Worm (Caenorhabditis elegans) whole organism, young adult: ENCODE results near the gene C04H5.7.

ENCODE experiments used
- D2030.7 ChIP-seq: fragments of 200-800 bp; sonication (Bioruptor generic); IDR thresholded peaks from 2 replicates; pipeline ENCODE4 v1.3.6; 2022; ENCODE audit warnings: missing genetic modification reagents, missing genetic modification characterization, missing compliant biosample characterization
- F22D6.2 ChIP-seq: sonication (generic microtip); optimal IDR thresholded peaks from 2 replicates; lab custom pipeline; 2016; ENCODE audit warnings: mild to moderate bottlenecking, missing genetic modification characterization, missing compliant biosample characterization
- F23B12.7 ChIP-seq: sonication (generic microtip); optimal IDR thresholded peaks from 2 replicates; lab custom pipeline; 2017; ENCODE audit warnings: missing genetic modification characterization, mild to moderate bottlenecking, missing compliant biosample characterization, antibody characterized with exemption, moderate library complexity; ENCODE audit not compliant: insufficient read depth
- F33H1.4 ChIP-seq: fragments of 200-800 bp; sonication (Bioruptor generic); IDR thresholded peaks from 2 replicates; pipeline ENCODE4 v1.3.6; 2022; ENCODE audit warnings: missing genetic modification reagents, missing genetic modification characterization, missing compliant biosample characterization
- F49E8.2 ChIP-seq: sonication (generic microtip); optimal IDR thresholded peaks from 3 replicates; lab custom pipeline; 2017; ENCODE audit warnings: missing genetic modification characterization, mild to moderate bottlenecking, missing compliant biosample characterization, antibody characterized with exemption, moderate library complexity; ENCODE audit not compliant: insufficient read depth
- F52B5.7 ChIP-seq: sonication (generic microtip); optimal IDR thresholded peaks from 2 replicates; lab custom pipeline; 2016; ENCODE audit warnings: mild to moderate bottlenecking, missing genetic modification characterization, missing compliant biosample characterization
- F57A8.1 ChIP-seq: fragments of 200-800 bp; sonication (Bioruptor generic); optimal IDR thresholded peaks from 2 replicates; lab custom pipeline; 2018; ENCODE audit warnings: mild to moderate bottlenecking, missing genetic modification characterization, moderate library complexity, missing compliant biosample characterization
- Y53F4B.3 ChIP-seq: fragments of 200-800 bp; sonication (Bioruptor generic); IDR thresholded peaks from 2 replicates; pipeline ENCODE4 v1.3.6; 2022; ENCODE audit warnings: missing genetic modification reagents, missing genetic modification characterization, missing compliant biosample characterization
- Y79H2A.3 ChIP-seq: fragments of 200-800 bp; sonication (Bioruptor generic); conservative IDR thresholded peaks from 2 replicates; pipeline ENCODE4 v1.3.6; 2022; ENCODE audit warnings: missing genetic modification reagents, missing genetic modification characterization, missing compliant biosample characterization
- attf-3 ChIP-seq: fragments of 200-800 bp; sonication (Bioruptor generic); conservative IDR thresholded peaks from 2 replicates; pipeline ENCODE4 v1.3.6; 2022; ENCODE audit warnings: missing genetic modification reagents, missing genetic modification characterization, missing compliant biosample characterization
- cebp-1 ChIP-seq, 2 experiments: fragments of 200-800 bp in 1 of 2; sonication (Bioruptor generic) in 1 of 2; sonication (generic microtip) in 1 of 2; IDR thresholded peaks in 1 of 2; optimal IDR thresholded peaks in 1 of 2; 2 replicates each; pipeline versions ENCODE4 v1.3.6 to Lab custom; 2017 to 2022; ENCODE audit warnings: missing compliant biosample characterization in 2 of 2, missing genetic modification characterization in 2 of 2, mild to moderate bottlenecking in 1 of 2, missing genetic modification reagents in 1 of 2, moderate library complexity in 1 of 2
- ceh-91 ChIP-seq: fragments of 200-800 bp; sonication (Bioruptor generic); IDR thresholded peaks from 2 replicates; pipeline ENCODE4 v1.3.6; 2022; ENCODE audit warnings: missing genetic modification reagents, missing genetic modification characterization, missing compliant biosample characterization
- dox-1 ChIP-seq: fragments of 200-800 bp; sonication (Bioruptor generic); IDR thresholded peaks from 2 replicates; pipeline ENCODE4 v1.3.6; 2022; ENCODE audit warnings: missing genetic modification reagents, missing genetic modification characterization, missing compliant biosample characterization
- efl-1 ChIP-seq: fragments of 150-350 bp; optimal IDR thresholded peaks from 2 replicates; lab custom pipeline; 2014; ENCODE audit warnings: missing biosample characterization, missing genetic modification reagents, missing genetic modification characterization
- ets-4 ChIP-seq: fragments of 200-800 bp; sonication (Bioruptor generic); optimal IDR thresholded peaks from 2 replicates; lab custom pipeline; 2018; ENCODE audit warnings: mild to moderate bottlenecking, missing genetic modification characterization, missing compliant biosample characterization
- him-1 ChIP-seq: sonication (generic microtip); optimal IDR thresholded peaks from 2 replicates; lab custom pipeline; 2016; ENCODE audit warnings: missing genotype, missing genetic modification reagents, missing genetic modification characterization, missing compliant biosample characterization
- hlh-12 ChIP-seq: sonication (generic microtip); optimal IDR thresholded peaks from 2 replicates; lab custom pipeline; 2016; ENCODE audit warnings: missing genetic modification characterization, missing compliant biosample characterization
- hmg-1.2 ChIP-seq: fragments of 200-800 bp; sonication (Bioruptor generic); IDR thresholded peaks from 2 replicates; pipeline ENCODE4 v1.3.6; 2022; ENCODE audit warnings: missing genetic modification reagents, missing genetic modification characterization, missing compliant biosample characterization
- hmg-20 ChIP-seq: fragments of 200-800 bp; sonication (Bioruptor generic); IDR thresholded peaks from 2 replicates; pipeline ENCODE4 v1.3.6; 2022; ENCODE audit warnings: missing genetic modification reagents, missing genetic modification characterization, missing compliant biosample characterization
- hsf-1 ChIP-seq: fragments of 200-800 bp; sonication (Bioruptor generic); IDR thresholded peaks from 2 replicates; pipeline ENCODE4 v1.3.6; 2022; ENCODE audit warnings: missing genetic modification reagents, missing genetic modification characterization, missing compliant biosample characterization
- mel-28 ChIP-seq: sonication (generic microtip); optimal IDR thresholded peaks from 2 replicates; lab custom pipeline; 2016; ENCODE audit warnings: borderline replicate concordance, mild to moderate bottlenecking, missing genetic modification characterization, missing compliant biosample characterization
- mes-4 ChIP-seq: sonication (generic microtip); optimal IDR thresholded peaks from 2 replicates; lab custom pipeline; 2016; ENCODE audit warnings: missing genotype, missing genetic modification characterization, missing compliant biosample characterization
- nhr-27 ChIP-seq: fragments of 200-800 bp; sonication (Bioruptor generic); optimal IDR thresholded peaks from 2 replicates; lab custom pipeline; 2018; ENCODE audit warnings: mild to moderate bottlenecking, missing genetic modification characterization, moderate library complexity, missing compliant biosample characterization
- nhr-80 ChIP-seq: sonication (generic microtip); optimal IDR thresholded peaks from 2 replicates; lab custom pipeline; 2016; ENCODE audit warnings: missing genetic modification characterization, missing compliant biosample characterization
- nhr-90 ChIP-seq: sonication (generic microtip); optimal IDR thresholded peaks from 2 replicates; lab custom pipeline; 2016; ENCODE audit warnings: missing genotype, mild to moderate bottlenecking, missing genetic modification characterization, missing compliant biosample characterization
- pha-4 ChIP-seq: fragments of 150-350 bp; sonication (generic microtip); optimal IDR thresholded peaks from 2 replicates; lab custom pipeline; 2014; ENCODE audit warnings: missing biosample characterization, missing genetic modification reagents, missing genetic modification characterization
- rec-8 ChIP-seq, 2 experiments: sonication (generic microtip); optimal IDR thresholded peaks; 2 replicates each; lab custom pipeline; 2016; ENCODE audit warnings: mild to moderate bottlenecking in 2 of 2, missing genetic modification characterization in 2 of 2, missing genetic modification reagents in 2 of 2, missing genotype in 2 of 2, missing biosample characterization in 1 of 2, missing compliant biosample characterization in 1 of 2, moderate library complexity in 1 of 2
- snpc-1.3 ChIP-seq: sonication (generic microtip); optimal IDR thresholded peaks from 2 replicates; lab custom pipeline; 2017; ENCODE audit warnings: missing genetic modification characterization, mild to moderate bottlenecking, missing compliant biosample characterization, antibody characterized with exemption, moderate library complexity, missing genotype, missing genetic modification reagents; ENCODE audit not compliant: insufficient read depth
- tlf-1 ChIP-seq: fragments of 200-800 bp; sonication (Bioruptor generic); optimal IDR thresholded peaks from 2 replicates; lab custom pipeline; 2018; ENCODE audit warnings: mild to moderate bottlenecking, missing genetic modification characterization, missing compliant biosample characterization
- unc-62 ChIP-seq: fragments of 150-350 bp; optimal IDR thresholded peaks from 2 replicates; lab custom pipeline; 2014; ENCODE audit warnings: missing biosample characterization, missing genetic modification reagents, missing genetic modification characterization
- ztf-22 ChIP-seq: fragments of 200-800 bp; sonication (Bioruptor generic); optimal IDR thresholded peaks from 2 replicates; lab custom pipeline; 2018; ENCODE audit warnings: mild to moderate bottlenecking, missing genetic modification characterization, moderate library complexity, missing compliant biosample characterization
- ztf-28 ChIP-seq: fragments of 200-800 bp; sonication (Bioruptor generic); IDR thresholded peaks from 2 replicates; pipeline ENCODE4 v1.3.6; 2022; ENCODE audit warnings: missing genetic modification reagents, missing genetic modification characterization, missing compliant biosample characterization

Gene C04H5.7

DNA sequence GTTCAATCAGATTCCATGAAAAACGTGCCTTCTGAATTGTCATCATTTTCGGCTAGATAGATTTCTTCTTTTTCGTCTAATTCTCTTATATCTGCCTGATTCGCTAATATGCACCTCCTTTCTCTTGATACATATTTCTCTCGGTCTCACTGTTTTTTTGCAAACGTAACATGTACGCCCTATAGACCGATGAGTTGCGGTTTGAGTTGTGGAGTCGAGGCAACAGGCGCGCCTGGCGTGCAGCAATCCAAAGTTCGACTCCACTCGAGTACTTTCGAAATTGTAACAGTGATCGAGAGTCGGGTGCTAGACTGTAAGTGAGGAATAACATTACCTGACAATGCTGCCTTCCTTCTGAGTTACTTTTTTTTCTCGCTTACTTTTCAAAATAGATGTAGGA, 40.9 kb upstream of the C04H5.7 start (continued):
- TF ChIP-seq unc-62 (GFP tag; lab: Kevin White, UChicago): no peak
- peak; percentile 84 for TF ChIP-seq mes-4 (tag; lab: Kevin White, UChicago)
- TF ChIP-seq snpc-1.3: peak; percentile 92
- peak; percentile 74 for TF ChIP-seq ztf-22
- peak; percentile 63; the same call in 1 of the 2 replicates for TF ChIP-seq ztf-28 (GFP tag; lab: Robert Waterston, UW)
- peak; percentile 83 for TF ChIP-seq mel-28 (tag; lab: Kevin White, UChicago)

DNA sequence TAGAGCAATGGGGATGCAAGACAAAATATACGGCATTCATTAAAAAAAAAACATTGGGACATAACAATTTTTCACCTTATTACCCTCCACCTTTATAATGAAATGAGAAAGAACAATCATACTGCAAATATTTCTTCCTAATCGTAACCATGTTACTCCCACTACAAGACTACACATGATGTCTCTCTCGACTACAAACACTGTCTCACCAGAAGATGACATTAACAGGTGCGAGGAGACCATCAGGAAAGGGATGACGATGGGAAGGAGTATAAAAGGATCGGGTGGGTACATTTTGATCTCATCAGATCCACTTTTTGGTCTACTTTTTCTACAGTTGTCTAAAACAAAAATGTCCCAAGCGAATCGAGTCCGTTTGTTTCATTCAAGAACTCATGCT, 39.9 kb upstream of the C04H5.7 start, which contains the start of gene dhs-8:
dhs-8 (plus strand) TSS at position 179 of the 400 bp plus-strand sequence.
- no peak for TF ChIP-seq efl-1 (GFP tag; lab: Kevin White, UChicago)
- TF ChIP-seq F52B5.7 (tag; lab: Kevin White, UChicago): no peak

DNA sequence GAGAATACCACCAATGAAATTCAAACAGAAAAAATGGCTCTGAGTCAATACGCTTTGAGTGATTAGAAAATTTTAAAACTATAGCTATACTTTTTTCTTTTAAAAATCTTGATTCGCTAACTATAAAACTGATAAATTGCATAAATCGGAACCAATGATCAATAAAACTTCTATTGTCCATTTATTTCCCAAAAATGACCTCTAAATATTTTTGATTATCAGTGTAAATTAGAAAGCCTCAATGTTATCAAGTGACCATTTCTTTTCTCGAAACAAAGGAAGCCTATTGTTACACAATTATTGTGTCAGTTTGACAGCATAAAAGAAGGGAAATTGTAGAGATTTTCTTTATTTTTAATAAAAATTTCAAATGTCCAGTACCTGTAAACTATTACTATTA, 37.6 kb upstream of the C04H5.7 start, which contains the start of gene K10H10.4:
K10H10.4 (plus strand) TSS at position 301 of the 400 bp plus-strand sequence.
- TF ChIP-seq unc-62 (GFP tag; lab: Kevin White, UChicago): no peak

DNA sequence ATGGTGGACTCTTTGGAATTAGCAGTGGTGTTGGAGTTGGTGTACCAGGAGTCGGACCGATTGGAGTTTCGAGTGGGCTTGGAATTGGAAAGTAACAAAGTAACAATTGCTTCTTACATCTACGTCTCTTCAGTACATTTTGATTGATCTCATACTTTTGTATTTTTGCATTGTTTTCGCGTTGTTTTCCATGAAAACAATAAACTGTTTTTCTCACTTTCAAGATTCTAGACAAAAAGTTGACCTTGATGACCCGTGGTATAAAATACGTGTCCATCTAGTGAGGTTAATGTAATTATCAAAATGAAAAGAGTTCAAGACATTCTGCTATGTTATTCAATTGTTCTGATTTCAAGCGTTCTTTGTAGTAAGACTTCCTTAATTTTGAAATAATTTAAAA, 36.3 kb upstream of the C04H5.7 start, which contains the start of gene K10H10.5:
K10H10.5 (plus strand) TSS at position 301 of the 400 bp plus-strand sequence.
- TF ChIP-seq hlh-12 (tag; lab: Kevin White, UChicago) (no peak), pha-4 (tag; lab: Kevin White, UChicago) (no peak), nhr-80 (no peak), nhr-90 (no peak)
- TF ChIP-seq, all 124 proteins: peak for 0

DNA sequence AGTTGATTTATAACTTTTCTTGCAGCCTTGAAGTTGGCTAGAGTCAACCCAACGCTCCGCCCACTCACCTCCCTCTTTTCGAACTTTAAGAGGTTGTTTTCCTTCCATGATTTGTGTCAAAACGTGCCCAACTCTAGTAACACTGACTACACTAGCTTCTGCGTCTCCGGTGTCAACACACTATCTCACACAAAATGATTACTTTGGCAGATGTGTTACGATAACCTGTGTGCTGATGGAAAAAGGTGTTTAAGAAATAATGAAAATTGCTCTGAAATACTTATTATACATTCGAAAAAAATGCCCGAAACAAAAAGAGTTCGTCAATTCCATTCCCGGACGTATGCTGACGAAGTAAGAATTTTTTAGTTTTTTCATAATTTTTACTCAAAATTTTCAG, 34.7 kb upstream of the C04H5.7 start, which contains the start of gene K10H10.6:
K10H10.6 (plus strand) TSS at position 301 of the 400 bp plus-strand sequence.
- TF ChIP-seq D2030.7 (no peak), hmg-1.2 (GFP tag; lab: Robert Waterston, UW) (peak; percentile 42; the same call in 1 of the 2 replicates)
- TF ChIP-seq, all 124 proteins: peak for 1

DNA sequence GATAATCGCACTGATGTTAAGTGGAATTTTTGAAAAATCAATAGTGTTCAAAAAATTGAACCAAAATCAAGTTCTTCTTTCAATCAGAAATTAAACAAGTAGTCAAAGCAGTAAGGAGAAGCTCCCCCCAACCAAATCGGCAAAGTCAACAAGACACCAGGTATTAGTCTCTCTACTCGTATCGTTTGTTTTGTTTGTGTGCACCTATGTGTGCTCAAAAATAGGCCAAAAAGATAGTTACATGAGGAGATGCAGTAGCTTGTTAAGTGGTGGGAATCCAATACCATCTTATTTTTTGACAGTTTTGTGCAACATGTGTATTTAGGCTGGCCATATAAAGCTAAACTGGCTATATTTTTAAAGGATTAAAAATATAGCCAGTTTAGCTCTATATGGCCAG, 31.5 kb upstream of the C04H5.7 start, which contains the start of gene K10H10.12:
K10H10.12 (minus strand) TSS at position 101 of the 400 bp plus-strand sequence.
- TF ChIP-seq ceh-91 (GFP tag; lab: Robert Waterston, UW): no peak
- no peak for TF ChIP-seq F57A8.1
- TF ChIP-seq ets-4: no peak
- TF ChIP-seq Y53F4B.3 (GFP tag; lab: Robert Waterston, UW): no peak
- TF ChIP-seq F22D6.2 (tag; lab: Kevin White, UChicago): no peak
- TF ChIP-seq attf-3: no peak
- no peak for TF ChIP-seq Y79H2A.3 (GFP tag; lab: Robert Waterston, UW)
- TF ChIP-seq hsf-1: no peak
- TF ChIP-seq hmg-20: no peak
- no peak for TF ChIP-seq F49E8.2 (tag; lab: Kevin White, UChicago)
- no peak for TF ChIP-seq nhr-27
- no peak for TF ChIP-seq F33H1.4
- no peak for TF ChIP-seq cebp-1 (GFP tag; IDR thresholded peaks at IDR 0.05; lab: Robert Waterston, UW)
- TF ChIP-seq cebp-1 (tag; optimal IDR thresholded peaks at IDR 0.05; lab: Kevin White, UChicago): no peak
- TF ChIP-seq F23B12.7 (tag; lab: Kevin White, UChicago): no peak
- no peak for TF ChIP-seq dox-1 (GFP tag; lab: Robert Waterston, UW)
- TF ChIP-seq him-1 (tag; lab: Kevin White, UChicago): no peak
- TF ChIP-seq rec-8 (tag; optimal IDR thresholded peaks at IDR 0.05; lab: Kevin White, UChicago): no peak
- TF ChIP-seq tlf-1 (GFP tag; lab: Kevin White, UChicago): no peak
- TF ChIP-seq, all 124 proteins: peak for 0
